Fruit fly (Drosophila melanogaster) whole organism, pupa: ENCODE data around the gene RpS13.

Source experiments
- CG10348 ChIP-seq: fragments of 200-800 bp; sonication (Bioruptor generic); IDR thresholded peaks from 2 replicates; pipeline ENCODE4 v1.3.6; 2022; ENCODE audit warnings: missing biosample characterization, missing genetic modification characterization
- CG12605 ChIP-seq: fragments of 200-800 bp; sonication (Bioruptor generic); IDR thresholded peaks from 2 replicates; pipeline ENCODE4 v1.3.6; 2022; ENCODE audit warnings: missing biosample characterization, missing genetic modification characterization
- CG13204 ChIP-seq: fragments of 200-800 bp; sonication (Bioruptor generic); optimal IDR thresholded peaks from 2 replicates; lab custom pipeline; 2018; ENCODE audit warnings: missing biosample characterization, mild to moderate bottlenecking, missing genetic modification characterization, moderate library complexity
- CG14655 ChIP-seq: fragments of 200-800 bp; sonication (Bioruptor generic); optimal IDR thresholded peaks from 3 replicates; lab custom pipeline; 2017; ENCODE audit warnings: mild to moderate bottlenecking, missing biosample characterization, missing genetic modification reagents, missing genetic modification characterization
- CG15710 ChIP-seq: fragments of 200-800 bp; sonication (Bioruptor generic); optimal IDR thresholded peaks from 2 replicates; lab custom pipeline; 2018; ENCODE audit warnings: missing biosample characterization, mild to moderate bottlenecking, missing genetic modification characterization, moderate library complexity
- CG17806 ChIP-seq: fragments of 200-800 bp; sonication (Bioruptor generic); optimal IDR thresholded peaks from 2 replicates; lab custom pipeline; 2018; ENCODE audit warnings: missing biosample characterization, mild to moderate bottlenecking, missing genetic modification characterization, moderate library complexity
- CG32121 ChIP-seq: fragments of 200-800 bp; sonication (Bioruptor generic); IDR thresholded peaks from 2 replicates; pipeline ENCODE4 v1.3.6; 2022; ENCODE audit warnings: missing biosample characterization, missing genetic modification characterization
- CG34367 ChIP-seq: fragments of 200-800 bp; sonication (Bioruptor generic); optimal IDR thresholded peaks from 2 replicates; lab custom pipeline; 2018; ENCODE audit warnings: missing biosample characterization, mild to moderate bottlenecking, missing genetic modification characterization
- CG4496 ChIP-seq: fragments of 200-800 bp; sonication (Bioruptor generic); IDR thresholded peaks from 3 replicates; pipeline ENCODE4 v1.3.6; 2022; ENCODE audit warnings: missing biosample characterization, missing genetic modification characterization
- CG8159 ChIP-seq: fragments of 200-800 bp; sonication (Bioruptor generic); optimal IDR thresholded peaks from 3 replicates; lab custom pipeline; 2018; ENCODE audit warnings: missing biosample characterization, mild to moderate bottlenecking, missing genetic modification characterization, moderate library complexity
- CG8301 ChIP-seq: fragments of 200-800 bp; sonication (Bioruptor generic); optimal IDR thresholded peaks from 2 replicates; lab custom pipeline; 2018; ENCODE audit warnings: missing biosample characterization, mild to moderate bottlenecking, missing genetic modification characterization
- CG9948 ChIP-seq: fragments of 200-800 bp; sonication (Bioruptor generic); optimal IDR thresholded peaks from 2 replicates; lab custom pipeline; 2018; ENCODE audit warnings: missing biosample characterization, mild to moderate bottlenecking, missing genetic modification characterization, moderate library complexity
- D1 ChIP-seq: fragments of 200-800 bp; sonication (Bioruptor generic); optimal IDR thresholded peaks from 2 replicates; lab custom pipeline; 2018; ENCODE audit warnings: missing biosample characterization, mild to moderate bottlenecking, missing genetic modification characterization, moderate library complexity
- EcR ChIP-seq: fragments of 200-800 bp; sonication (Bioruptor generic); optimal IDR thresholded peaks from 3 replicates; lab custom pipeline; 2019; ENCODE audit warnings: missing biosample characterization, missing genetic modification characterization, mild to moderate bottlenecking, moderate library complexity, missing genetic modification reagents
- Ets98B ChIP-seq: fragments of 200-800 bp; sonication (Bioruptor generic); IDR thresholded peaks from 2 replicates; pipeline ENCODE4 v1.3.6; 2022; ENCODE audit warnings: missing biosample characterization, missing genetic modification characterization
- Pif1A ChIP-seq: fragments of 200-800 bp; sonication (Bioruptor generic); optimal IDR thresholded peaks from 3 replicates; lab custom pipeline; 2016; ENCODE audit warnings: missing biosample characterization, missing genetic modification characterization
- Pif1B ChIP-seq: fragments of 200-800 bp; sonication (Bioruptor generic); optimal IDR thresholded peaks from 3 replicates; lab custom pipeline; 2016; ENCODE audit warnings: missing biosample characterization, missing genetic modification characterization
- Snoo ChIP-seq: fragments of 200-800 bp; sonication (Bioruptor generic); optimal IDR thresholded peaks from 3 replicates; lab custom pipeline; 2017; ENCODE audit warnings: missing biosample characterization, mild to moderate bottlenecking, missing genetic modification characterization, inconsistent platforms
- fd96Ca ChIP-seq: fragments of 200-800 bp; sonication (Bioruptor generic); IDR thresholded peaks from 3 replicates; pipeline ENCODE4 v1.3.6; 2022; ENCODE audit warnings: missing biosample characterization, missing genetic modification characterization
- gl ChIP-seq: fragments of 200-800 bp; sonication (Bioruptor generic); optimal IDR thresholded peaks from 2 replicates; lab custom pipeline; 2018; ENCODE audit warnings: missing biosample characterization, mild to moderate bottlenecking, missing genetic modification characterization
- rn ChIP-seq: fragments of 200-800 bp; sonication (Bioruptor generic); IDR thresholded peaks from 2 replicates; pipeline ENCODE4 v1.3.6; 2022; ENCODE audit warnings: missing biosample characterization, missing genetic modification characterization

RpS13 gene

DNA sequence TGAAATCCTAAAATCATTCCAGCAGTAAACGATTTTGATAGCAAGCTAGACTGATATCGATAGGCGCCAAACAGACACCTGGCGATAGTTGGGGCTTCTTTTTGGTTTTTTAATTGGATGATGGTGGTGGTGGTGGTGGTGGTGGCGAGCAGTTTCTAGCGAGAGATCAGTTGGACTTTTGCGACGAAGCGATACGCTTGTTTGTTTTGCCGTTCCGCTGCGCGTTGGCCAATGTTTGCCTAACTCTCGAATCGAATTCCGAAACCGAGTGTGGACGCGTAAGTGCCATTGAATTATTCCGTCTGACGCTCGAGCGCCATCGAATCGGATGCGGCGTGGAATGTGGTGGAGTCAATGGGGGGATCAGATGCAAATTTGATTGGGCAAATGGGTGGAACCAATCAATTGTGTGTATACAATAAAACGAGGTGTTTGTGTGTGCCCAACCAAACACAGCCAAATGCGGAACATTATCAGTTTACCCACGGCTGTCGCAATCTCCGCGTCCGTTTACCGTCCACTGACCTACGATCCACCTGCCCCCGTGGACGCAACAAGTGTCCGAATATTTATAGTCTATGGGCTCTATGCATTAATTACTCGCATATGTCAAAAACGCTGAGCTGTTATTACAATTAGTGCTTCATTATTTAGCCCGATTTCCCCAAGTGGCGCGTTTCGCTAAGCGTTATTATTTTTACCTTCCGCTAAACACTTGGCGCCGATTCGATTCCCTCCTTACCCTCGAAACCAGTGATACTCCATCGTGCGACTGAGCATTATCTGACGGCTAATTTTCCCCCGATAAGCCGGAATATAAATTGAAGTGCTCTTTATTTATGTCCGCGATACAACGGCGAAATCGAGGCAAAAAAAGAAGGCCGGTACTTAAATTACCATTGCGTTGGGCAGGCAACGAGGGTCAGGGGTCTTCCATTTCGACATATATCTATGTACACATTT lies 6.2 kb upstream of the RpS13 start, which contains the start of gene CG17292:
TSS of gene CG17292 (plus strand) at position 91 of the 963 bp plus-strand sequence.
- TF ChIP-seq rn (GFP tag; lab: Robert Waterston, UW) (no peak), CG8301 (no peak), EcR (peak; percentile 44), D1 (tag; lab: Kevin White, UChicago) (no peak), fd96Ca (GFP tag; lab: Robert Waterston, UW) (peak; percentile 67; the same call in 2 of the 3 replicates), CG34367 (no peak), CG32121 (GFP tag; lab: Robert Waterston, UW) (peak; percentile 46; the same call in 1 of the 2 replicates), Ets98B (GFP tag; lab: Robert Waterston, UW) (peak; percentile 74; the same call in 1 of the 2 replicates), CG8159 (no peak), CG10348 (0 out of 2 replicates have a peak, but pooled peaks have one; percentile 6), CG13204 (GFP tag; lab: Kevin White, UChicago) (no peak), CG14655 (no peak), CG4496 (GFP tag; lab: Robert Waterston, UW) (peak; percentile 50; the same call in 1 of the 3 replicates), Pif1A (GFP tag; lab: Kevin White, UChicago) (no peak), Snoo (tag; lab: Kevin White, UChicago) (no peak), CG9948 (tag; lab: Kevin White, UChicago) (no peak), CG17806 (no peak), gl (tag; lab: Kevin White, UChicago) (no peak), Pif1B (GFP tag; lab: Kevin White, UChicago) (no peak), CG12605 (GFP tag; lab: Robert Waterston, UW) (peak; percentile 44; the same call in 1 of the 2 replicates), CG15710 (tag; lab: Kevin White, UChicago) (peak; percentile 16)

DNA sequence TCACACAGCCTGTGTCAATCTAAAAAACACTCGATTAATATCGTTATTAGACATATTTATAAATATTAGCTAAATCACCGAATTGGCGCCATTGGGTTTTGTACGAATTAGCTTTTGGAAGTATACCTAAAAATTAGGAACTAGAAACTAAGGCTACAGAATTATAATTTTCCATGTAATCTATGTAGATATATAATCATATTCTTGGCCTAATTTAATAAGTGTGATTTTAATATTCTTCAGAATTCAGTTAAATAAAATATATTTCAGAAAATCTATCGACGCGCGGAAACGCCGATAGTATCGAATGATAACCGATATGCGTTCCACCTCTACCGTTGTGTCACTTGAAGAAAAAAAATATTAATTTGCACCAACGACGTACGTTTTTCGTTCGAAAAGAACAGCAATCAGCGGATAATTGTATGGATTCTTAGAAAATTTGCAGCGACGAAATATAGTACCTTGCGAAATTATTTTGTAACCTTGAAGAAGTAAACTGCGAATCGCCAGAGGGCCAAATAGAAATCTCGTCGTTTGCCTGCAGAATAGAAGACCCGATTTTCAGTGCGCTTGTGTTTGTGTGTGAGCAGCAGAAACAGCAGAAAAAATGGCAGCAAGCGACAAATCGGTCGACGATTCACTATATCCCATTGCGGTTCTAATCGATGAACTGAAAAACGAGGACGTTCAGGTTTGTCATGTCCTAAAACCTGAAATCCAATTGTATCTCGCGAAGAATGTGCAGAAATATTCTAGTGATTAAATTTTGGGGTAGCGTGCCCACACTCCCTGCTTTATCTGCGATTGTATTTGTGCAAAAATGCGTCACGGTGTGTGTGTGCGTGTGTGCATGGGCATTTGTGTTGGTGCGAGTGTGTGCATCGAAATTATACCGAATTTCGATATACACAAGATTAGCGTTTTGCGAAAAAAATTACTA lies 1.5 kb upstream of the RpS13 start, which contains the start of gene Pp2A-29B:
TSS of gene Pp2A-29B (plus strand) at position 338 of the 943 bp plus-strand sequence.
- TF ChIP-seq D1 (tag; lab: Kevin White, UChicago) (no peak), CG4496 (GFP tag; lab: Robert Waterston, UW) (no peak), rn (GFP tag; lab: Robert Waterston, UW) (no peak), fd96Ca (GFP tag; lab: Robert Waterston, UW) (0 out of 3 replicates have a peak, but pooled peaks have one; percentile 15), CG8301 (no peak), EcR (no peak), CG10348 (no peak), CG34367 (no peak), CG12605 (GFP tag; lab: Robert Waterston, UW) (no peak), CG15710 (tag; lab: Kevin White, UChicago) (peak; percentile 13), Pif1A (GFP tag; lab: Kevin White, UChicago) (peak; percentile 4), gl (tag; lab: Kevin White, UChicago) (no peak), Pif1B (GFP tag; lab: Kevin White, UChicago) (no peak), CG17806 (no peak), CG9948 (tag; lab: Kevin White, UChicago) (no peak), CG32121 (GFP tag; lab: Robert Waterston, UW) (no peak), Snoo (tag; lab: Kevin White, UChicago) (no peak), CG8159 (peak; percentile 32), CG13204 (GFP tag; lab: Kevin White, UChicago) (no peak)

DNA sequence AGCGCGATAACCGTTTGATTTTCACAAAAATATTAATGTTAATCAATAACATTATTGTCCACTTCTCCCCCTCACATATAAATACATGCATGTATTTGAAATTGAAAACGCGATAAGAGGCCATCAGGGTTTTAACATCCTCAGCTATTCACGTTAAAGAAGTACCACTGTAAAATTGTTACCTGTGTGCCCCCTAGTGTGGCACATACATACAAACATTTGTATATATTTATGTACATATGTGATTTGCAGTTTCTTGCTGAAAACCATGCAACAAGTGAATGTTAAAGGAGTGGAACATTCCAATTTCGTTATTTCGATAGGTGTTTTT lies 1.5 kb downstream of the RpS13 start:
- TF ChIP-seq CG4496 (GFP tag; lab: Robert Waterston, UW): peak; percentile 6; the same call in 1 of the 3 replicates
- no peak for TF ChIP-seq CG34367

DNA sequence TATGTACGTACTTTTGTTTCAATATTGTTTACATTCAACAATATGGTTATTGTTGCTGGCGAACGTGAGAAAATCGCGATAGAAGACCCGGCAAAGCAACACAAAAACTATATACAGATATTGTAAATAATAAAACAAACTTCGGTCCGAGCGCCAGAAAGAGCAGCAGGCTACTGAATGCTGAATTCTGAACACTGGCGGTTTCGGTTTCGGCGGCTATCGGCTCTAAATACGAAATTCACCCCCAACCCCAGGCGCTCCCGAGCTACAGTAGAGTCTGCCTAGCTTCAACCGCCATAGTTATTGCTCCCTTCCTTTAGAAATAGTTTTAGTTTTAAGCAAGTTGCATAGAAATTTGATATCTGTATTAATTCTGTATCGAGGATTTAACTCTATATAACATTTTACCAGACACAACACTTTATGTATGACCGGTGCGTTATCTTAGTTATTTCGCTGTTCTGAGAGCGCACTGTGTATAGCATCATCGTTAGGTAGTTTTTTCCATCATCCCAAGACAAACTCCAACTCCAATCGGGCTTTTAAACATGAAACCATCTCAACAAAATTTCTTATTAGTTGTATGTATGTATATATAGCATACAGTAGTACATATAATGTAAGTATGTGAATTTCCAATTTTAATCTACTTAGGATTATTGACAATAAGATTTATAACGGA lies 2.0 kb downstream of the RpS13 start, which contains the start of gene CG7627:
TSS of gene CG7627 (minus strand) at position 197 of the 682 bp plus-strand sequence.
- peak; percentile 80 for TF ChIP-seq CG4496 (GFP tag; lab: Robert Waterston, UW)
- TF ChIP-seq CG8159: peak; percentile 63
- peak; percentile 49 for TF ChIP-seq Snoo (tag; lab: Kevin White, UChicago)
- peak; percentile 43 for TF ChIP-seq Pif1A (GFP tag; lab: Kevin White, UChicago)
- TF ChIP-seq CG8301: peak; percentile 58
- TF ChIP-seq EcR: no peak
- TF ChIP-seq CG32121 (GFP tag; lab: Robert Waterston, UW): peak; percentile 54
- TF ChIP-seq CG10348: peak; percentile 35; the same call in 1 of the 2 replicates
- peak; percentile 46 for TF ChIP-seq CG17806
- TF ChIP-seq gl (tag; lab: Kevin White, UChicago): peak; percentile 7
- TF ChIP-seq Ets98B (GFP tag; lab: Robert Waterston, UW): peak; percentile 66
- peak; percentile 40 for TF ChIP-seq CG15710 (tag; lab: Kevin White, UChicago)
- no peak for TF ChIP-seq CG13204 (GFP tag; lab: Kevin White, UChicago)
- peak; percentile 51 for TF ChIP-seq CG9948 (tag; lab: Kevin White, UChicago)
- peak; percentile 59 for TF ChIP-seq CG12605 (GFP tag; lab: Robert Waterston, UW)
- peak; percentile 78; the same call in 2 of the 3 replicates for TF ChIP-seq fd96Ca (GFP tag; lab: Robert Waterston, UW)
- TF ChIP-seq D1 (tag; lab: Kevin White, UChicago): no peak
- peak; percentile 68 for TF ChIP-seq CG14655
- peak; percentile 26 for TF ChIP-seq CG34367
- TF ChIP-seq rn (GFP tag; lab: Robert Waterston, UW): peak; percentile 45
- TF ChIP-seq Pif1B (GFP tag; lab: Kevin White, UChicago): peak; percentile 13
